Worm (Caenorhabditis elegans): Measurements from ENCODE around the gene srt-41.

DNA sequence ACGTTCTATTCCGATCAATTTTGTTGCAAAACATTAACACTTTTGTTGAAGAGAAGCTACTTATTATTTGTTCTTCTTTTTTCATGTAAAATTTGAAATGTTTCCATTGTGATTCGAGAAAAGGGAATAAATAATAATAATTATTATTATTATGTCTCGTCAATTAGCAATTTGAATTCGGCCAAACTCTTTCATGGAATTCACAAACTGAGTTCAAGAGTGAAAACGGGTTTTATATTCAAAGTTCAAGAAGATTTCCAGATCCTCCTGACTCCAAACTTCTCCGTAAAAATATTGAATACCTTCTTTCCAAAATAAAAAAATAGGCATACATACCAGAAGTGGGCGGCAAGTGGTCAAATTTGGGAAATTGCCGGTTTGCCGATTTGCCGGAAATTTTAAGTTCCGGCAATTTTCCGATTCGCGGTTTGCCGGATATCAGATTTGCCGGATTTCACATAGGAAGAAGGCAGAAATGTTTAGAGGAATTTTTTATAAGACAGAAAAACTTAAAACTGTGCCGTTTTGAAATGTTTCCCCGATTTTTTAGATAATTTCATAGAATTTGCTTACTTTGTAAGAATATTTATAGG is 2.9 kb upstream of the srt-41 start:
- no peak for TF ChIP-seq lin-13 (tag; optimal IDR thresholded peaks at IDR 0.05)
- no peak for TF ChIP-seq mab-5 (tag; optimal IDR thresholded peaks at IDR 0.05)

All from whole organism, mixed stage, embryonic.